Fruit fly (Drosophila melanogaster): Measurements from ENCODE around the gene CG15386.

Gene CG15386

dm6 chr2L:2198119-2198494, 18.9 kb downstream of the CG15386 start:
- TF ChIP-seq CG11617 (GFP tag; optimal IDR thresholded peaks at IDR 0.05): no peak
- no peak for TF ChIP-seq CG7045 (GFP tag; optimal IDR thresholded peaks at IDR 0.05)
- TF ChIP-seq CG5204 (GFP tag; optimal IDR thresholded peaks at IDR 0.05): no peak
- no peak for TF ChIP-seq CG14711 (tag; optimal IDR thresholded peaks at IDR 0.05)
- TF ChIP-seq cnc (optimal IDR thresholded peaks at IDR 0.05): no peak
- no peak for TF ChIP-seq tj (GFP tag; optimal IDR thresholded peaks at IDR 0.05)
- no peak for TF ChIP-seq ovo (GFP tag; optimal IDR thresholded peaks at IDR 0.05)
- TF ChIP-seq CG7101 (tag; optimal IDR thresholded peaks at IDR 0.05): no peak
- TF ChIP-seq Hr96 (GFP tag; optimal IDR thresholded peaks at IDR 0.05): no peak
- TF ChIP-seq Clk (GFP tag; optimal IDR thresholded peaks at IDR 0.05): no peak
- TF ChIP-seq CG33017 (tag; optimal IDR thresholded peaks at IDR 0.05): no peak
- no peak for TF ChIP-seq pad (GFP tag; optimal IDR thresholded peaks at IDR 0.05)
- TF ChIP-seq bab1 (GFP tag; optimal IDR thresholded peaks at IDR 0.05): no peak
- TF ChIP-seq kay (GFP tag; ENCODE audit: borderline replicate concordance): no peak
- TF ChIP-seq Mnt (GFP tag; optimal IDR thresholded peaks at IDR 0.05): no peak
- no peak for TF ChIP-seq CG12768 (GFP tag; optimal IDR thresholded peaks at IDR 0.05)
- no peak for TF ChIP-seq Crg-1 (GFP tag; optimal IDR thresholded peaks at IDR 0.05)
- no peak for TF ChIP-seq cic (GFP tag; optimal IDR thresholded peaks at IDR 0.05)
- no peak for TF ChIP-seq toe (GFP tag; optimal IDR thresholded peaks at IDR 0.05)
- TF ChIP-seq CG1620 (GFP tag; optimal IDR thresholded peaks at IDR 0.05): no peak

- TF ChIP-seq cnc (optimal IDR thresholded peaks at IDR 0.05): peak; percentile 25 to 34
- peak; percentile 21 for TF ChIP-seq cic (GFP tag; optimal IDR thresholded peaks at IDR 0.05)
- no peak for TF ChIP-seq CG11617 (GFP tag; optimal IDR thresholded peaks at IDR 0.05)
- peak; percentile 38 for TF ChIP-seq CG12768 (GFP tag; optimal IDR thresholded peaks at IDR 0.05)
- TF ChIP-seq kay (GFP tag; ENCODE audit: borderline replicate concordance): peak; percentile 90
Observed at dm6 chr2L:2197475-2198118, 19.4 kb downstream of the CG15386 start, which contains the start of gene COX7AL2. Gene COX7AL2, minus strand, starts transcription at chr2L:2197912.

dm6 chr2L:2196590-2197474, 20.2 kb downstream of the CG15386 start:
- peak; percentile 45 for TF ChIP-seq CG33017 (tag; optimal IDR thresholded peaks at IDR 0.05)
- peak; percentile 97 for TF ChIP-seq pad (GFP tag; optimal IDR thresholded peaks at IDR 0.05)
- peak; percentile 37 for TF ChIP-seq bab1 (GFP tag; optimal IDR thresholded peaks at IDR 0.05)
- TF ChIP-seq cnc (optimal IDR thresholded peaks at IDR 0.05): peak; percentile 28 to 68
- TF ChIP-seq Hr96 (GFP tag; optimal IDR thresholded peaks at IDR 0.05): peak; percentile 49
- TF ChIP-seq kay (GFP tag; ENCODE audit: borderline replicate concordance): peak; percentile 67
- peak; percentile 53 for TF ChIP-seq CG11617 (GFP tag; optimal IDR thresholded peaks at IDR 0.05)
- TF ChIP-seq ovo (GFP tag; optimal IDR thresholded peaks at IDR 0.05): peak; percentile 94
- peak; percentile 98 for TF ChIP-seq tj (GFP tag; optimal IDR thresholded peaks at IDR 0.05)
- TF ChIP-seq Crg-1 (GFP tag; optimal IDR thresholded peaks at IDR 0.05): peak; percentile 44
- TF ChIP-seq CG7101 (tag; optimal IDR thresholded peaks at IDR 0.05): peak; percentile 44
- TF ChIP-seq CG7045 (GFP tag; optimal IDR thresholded peaks at IDR 0.05): no peak
- TF ChIP-seq cic (GFP tag; optimal IDR thresholded peaks at IDR 0.05): peak; percentile 99
- TF ChIP-seq CG12768 (GFP tag; optimal IDR thresholded peaks at IDR 0.05): peak; percentile 74
- TF ChIP-seq Clk (GFP tag; optimal IDR thresholded peaks at IDR 0.05): no peak
- peak; percentile 99 for TF ChIP-seq Mnt (GFP tag; optimal IDR thresholded peaks at IDR 0.05)
- peak; percentile 32 for TF ChIP-seq CG14711 (tag; optimal IDR thresholded peaks at IDR 0.05)
- TF ChIP-seq CG5204 (GFP tag; optimal IDR thresholded peaks at IDR 0.05): peak; percentile 35
- TF ChIP-seq CG1620 (GFP tag; optimal IDR thresholded peaks at IDR 0.05): peak; percentile 17
- TF ChIP-seq toe (GFP tag; optimal IDR thresholded peaks at IDR 0.05): peak; percentile 44

- TF ChIP-seq Clk (GFP tag; optimal IDR thresholded peaks at IDR 0.05) (no peak), Crg-1 (GFP tag; optimal IDR thresholded peaks at IDR 0.05) (no peak), toe (GFP tag; optimal IDR thresholded peaks at IDR 0.05) (no peak), ovo (GFP tag; optimal IDR thresholded peaks at IDR 0.05) (no peak), CG7045 (GFP tag; optimal IDR thresholded peaks at IDR 0.05) (no peak), pad (GFP tag; optimal IDR thresholded peaks at IDR 0.05) (peak; percentile 89), bab1 (GFP tag; optimal IDR thresholded peaks at IDR 0.05) (no peak)
Observed at dm6 chr2L:2195328-2195727, 21.7 kb downstream of the CG15386 start.

- no peak for TF ChIP-seq CG11617 (GFP tag; optimal IDR thresholded peaks at IDR 0.05)
- TF ChIP-seq tj (GFP tag; optimal IDR thresholded peaks at IDR 0.05): peak; percentile 38
- no peak for TF ChIP-seq Clk (GFP tag; optimal IDR thresholded peaks at IDR 0.05)
- no peak for TF ChIP-seq Crg-1 (GFP tag; optimal IDR thresholded peaks at IDR 0.05)
Observed at dm6 chr2L:2194305-2194828, 22.7 kb downstream of the CG15386 start.

dm6 chr2L:2193357-2193780, 23.7 kb downstream of the CG15386 start:
- TF ChIP-seq CG1620 (GFP tag; optimal IDR thresholded peaks at IDR 0.05): peak; percentile 76
- TF ChIP-seq CG5204 (GFP tag; optimal IDR thresholded peaks at IDR 0.05): no peak
- TF ChIP-seq cic (GFP tag; optimal IDR thresholded peaks at IDR 0.05): peak; percentile 95
- TF ChIP-seq Mnt (GFP tag; optimal IDR thresholded peaks at IDR 0.05): peak; percentile 99
- TF ChIP-seq CG12768 (GFP tag; optimal IDR thresholded peaks at IDR 0.05): peak; percentile 47
- peak; percentile 3 for TF ChIP-seq Clk (GFP tag; optimal IDR thresholded peaks at IDR 0.05)
- peak; percentile 86 for TF ChIP-seq pad (GFP tag; optimal IDR thresholded peaks at IDR 0.05)
- no peak for TF ChIP-seq cnc (optimal IDR thresholded peaks at IDR 0.05)
- TF ChIP-seq kay (GFP tag; ENCODE audit: borderline replicate concordance): no peak
- TF ChIP-seq Hr96 (GFP tag; optimal IDR thresholded peaks at IDR 0.05): peak; percentile 83
- TF ChIP-seq Crg-1 (GFP tag; optimal IDR thresholded peaks at IDR 0.05): peak; percentile 52
- TF ChIP-seq CG14711 (tag; optimal IDR thresholded peaks at IDR 0.05): peak; percentile 92
- peak; percentile 16 for TF ChIP-seq CG33017 (tag; optimal IDR thresholded peaks at IDR 0.05)
- TF ChIP-seq bab1 (GFP tag; optimal IDR thresholded peaks at IDR 0.05): peak; percentile 85
- peak; percentile 43 for TF ChIP-seq CG11617 (GFP tag; optimal IDR thresholded peaks at IDR 0.05)
- TF ChIP-seq CG7101 (tag; optimal IDR thresholded peaks at IDR 0.05): peak; percentile 39
- TF ChIP-seq tj (GFP tag; optimal IDR thresholded peaks at IDR 0.05): peak; percentile 92
- peak; percentile 29 for TF ChIP-seq CG7045 (GFP tag; optimal IDR thresholded peaks at IDR 0.05)
- TF ChIP-seq toe (GFP tag; optimal IDR thresholded peaks at IDR 0.05): peak; percentile 54
- TF ChIP-seq ovo (GFP tag; optimal IDR thresholded peaks at IDR 0.05): peak; percentile 82
